Worm (Caenorhabditis elegans) whole organism, L1 larva: ENCODE results near the gene Y46G5A.18.

Experiments used
- C04F5.9 ChIP-seq: sonication (generic microtip); optimal IDR thresholded peaks from 2 replicates; lab custom pipeline; 2016; ENCODE audit warnings: missing genetic modification characterization, missing compliant biosample characterization
- C16A3.4 ChIP-seq: fragments of 150-350 bp; optimal IDR thresholded peaks from 2 replicates; lab custom pipeline; 2014; ENCODE audit warnings: missing biosample characterization, missing genetic modification characterization
- Y116A8C.19 ChIP-seq: sonication (generic microtip); optimal IDR thresholded peaks from 2 replicates; lab custom pipeline; 2016; ENCODE audit warnings: missing compliant biosample characterization, missing genetic modification characterization, borderline replicate concordance
- aha-1 ChIP-seq: fragments of 150-350 bp; optimal IDR thresholded peaks from 2 replicates; lab custom pipeline; 2014; ENCODE audit warnings: missing biosample characterization, missing genetic modification characterization
- alr-1 ChIP-seq: fragments of 200-800 bp; sonication (Bioruptor generic); optimal IDR thresholded peaks from 2 replicates; lab custom pipeline; 2018; ENCODE audit warnings: borderline replicate concordance, mild to moderate bottlenecking, missing genetic modification characterization, missing compliant biosample characterization
- ama-1 ChIP-seq: fragments of 150-350 bp; optimal IDR thresholded peaks from 2 replicates; lab custom pipeline; 2014
- blmp-1 ChIP-seq: fragments of 150-350 bp; optimal IDR thresholded peaks from 2 replicates; lab custom pipeline; 2014; ENCODE audit warnings: missing biosample characterization, missing genetic modification characterization
- ceh-63 ChIP-seq: fragments of 200-800 bp; sonication (Bioruptor generic); optimal IDR thresholded peaks from 2 replicates; lab custom pipeline; 2018; ENCODE audit warnings: mild to moderate bottlenecking, missing genetic modification characterization, missing compliant biosample characterization
- ceh-90 ChIP-seq: sonication (generic microtip); optimal IDR thresholded peaks from 2 replicates; lab custom pipeline; 2016; ENCODE audit warnings: missing genetic modification characterization, missing compliant biosample characterization
- ces-1 ChIP-seq: fragments of 150-350 bp; optimal IDR thresholded peaks from 2 replicates; lab custom pipeline; 2014; ENCODE audit warnings: missing biosample characterization, missing genetic modification reagents, missing genetic modification characterization
- dpl-1 ChIP-seq, 3 experiments: fragments of 150-350 bp in 2 of 3; sonication (generic microtip) in 1 of 3; optimal IDR thresholded peaks; 2 replicates each; lab custom pipeline; 2014 to 2017; ENCODE audit warnings: missing biosample characterization in 3 of 3, missing genetic modification characterization in 3 of 3, missing genetic modification reagents in 3 of 3
- dsc-1 ChIP-seq: sonication (generic microtip); optimal IDR thresholded peaks from 2 replicates; lab custom pipeline; 2016; ENCODE audit warnings: mild to moderate bottlenecking, missing genetic modification characterization, missing compliant biosample characterization
- egl-13 ChIP-seq: sonication (generic microtip); optimal IDR thresholded peaks from 2 replicates; lab custom pipeline; 2016; ENCODE audit warnings: missing genotype, missing genetic modification reagents, missing genetic modification characterization, missing compliant biosample characterization
- egl-27 ChIP-seq, 2 experiments: fragments of 150-350 bp in 1 of 2; sonication (generic microtip); optimal IDR thresholded peaks; 3 replicates each; lab custom pipeline; 2017 to 2018; ENCODE audit warnings: missing biosample characterization in 2 of 2, missing genetic modification characterization in 2 of 2, missing genetic modification reagents in 2 of 2
- elt-2 ChIP-seq: sonication (generic microtip); optimal IDR thresholded peaks from 2 replicates; lab custom pipeline; 2016; ENCODE audit warnings: missing genetic modification characterization, mild to moderate bottlenecking, inconsistent platforms, missing compliant biosample characterization, missing genetic modification reagents
- fkh-8 ChIP-seq: sonication (generic microtip); optimal IDR thresholded peaks from 2 replicates; lab custom pipeline; 2016; ENCODE audit warnings: mild to moderate bottlenecking, missing genetic modification characterization, missing compliant biosample characterization
- fos-1 ChIP-seq: fragments of 150-350 bp; optimal IDR thresholded peaks from 2 replicates; lab custom pipeline; 2014; ENCODE audit warnings: missing biosample characterization, missing genetic modification characterization
- grh-1 ChIP-seq: fragments of 200-800 bp; sonication (Bioruptor generic); IDR thresholded peaks from 2 replicates; pipeline ENCODE4 v1.3.6; 2022; ENCODE audit warnings: missing genetic modification reagents, missing genetic modification characterization, missing compliant biosample characterization
- hlh-17 ChIP-seq: fragments of 200-800 bp; sonication (Bioruptor generic); optimal IDR thresholded peaks from 2 replicates; lab custom pipeline; 2018; ENCODE audit warnings: missing genetic modification characterization, mild to moderate bottlenecking, missing compliant biosample characterization, moderate library complexity, borderline replicate concordance
- hlh-4 ChIP-seq: sonication (generic microtip); optimal IDR thresholded peaks from 2 replicates; lab custom pipeline; 2016; ENCODE audit warnings: mild to moderate bottlenecking, missing genetic modification characterization, missing compliant biosample characterization
- hpl-2 ChIP-seq: fragments of 150-350 bp; optimal IDR thresholded peaks from 2 replicates; lab custom pipeline; 2014; ENCODE audit warnings: missing biosample characterization, missing genetic modification reagents, missing genetic modification characterization
- irx-1 ChIP-seq: sonication (generic microtip); optimal IDR thresholded peaks from 2 replicates; lab custom pipeline; 2016; ENCODE audit warnings: missing genetic modification characterization, missing compliant biosample characterization
- isw-1 ChIP-seq: fragments of 200-800 bp; sonication (Bioruptor generic); IDR thresholded peaks from 2 replicates; pipeline ENCODE4 v1.3.6; 2022; ENCODE audit warnings: missing genetic modification characterization, missing compliant biosample characterization
- jun-1 ChIP-seq: fragments of 150-350 bp; optimal IDR thresholded peaks from 2 replicates; lab custom pipeline; 2014; ENCODE audit warnings: missing biosample characterization, missing genetic modification reagents, missing genetic modification characterization
- lin-13 ChIP-seq: fragments of 150-350 bp; optimal IDR thresholded peaks from 2 replicates; lab custom pipeline; 2014; ENCODE audit warnings: missing biosample characterization, missing genetic modification reagents, missing genetic modification characterization
- lin-14 ChIP-seq: fragments of 200-800 bp; sonication (Bioruptor generic); optimal IDR thresholded peaks from 2 replicates; lab custom pipeline; 2018; ENCODE audit warnings: mild to moderate bottlenecking, missing genetic modification characterization, moderate library complexity, missing compliant biosample characterization
- lin-15B ChIP-seq: fragments of 150-350 bp; sonication (generic microtip); optimal IDR thresholded peaks from 3 replicates; lab custom pipeline; 2014; ENCODE audit warnings: missing biosample characterization, missing genetic modification characterization
- lin-35 ChIP-seq, 2 experiments: fragments of 150-350 bp; optimal IDR thresholded peaks; 2 replicates each; lab custom pipeline; 2014; ENCODE audit warnings: missing biosample characterization in 2 of 2, missing genetic modification characterization in 2 of 2, missing genetic modification reagents in 2 of 2
- lsy-2 ChIP-seq, 2 experiments: fragments of 150-350 bp; optimal IDR thresholded peaks; 2 replicates each; lab custom pipeline; 2014; ENCODE audit warnings: missing biosample characterization in 2 of 2, missing genetic modification characterization in 2 of 2
- mab-9 ChIP-seq: fragments of 200-800 bp; sonication (Bioruptor generic); IDR thresholded peaks from 2 replicates; pipeline ENCODE4 v1.3.6; 2022; ENCODE audit warnings: missing genetic modification reagents, missing genetic modification characterization, missing compliant biosample characterization
- mdl-1 ChIP-seq, 2 experiments: fragments of 150-350 bp; optimal IDR thresholded peaks; 2 replicates each; lab custom pipeline; 2014 to 2017; ENCODE audit warnings: missing biosample characterization in 2 of 2, missing genetic modification characterization in 2 of 2, inconsistent platforms in 1 of 2
- mef-2 ChIP-seq: fragments of 150-350 bp; optimal IDR thresholded peaks from 2 replicates; lab custom pipeline; 2014; ENCODE audit warnings: missing biosample characterization, missing genetic modification characterization
- mep-1 ChIP-seq: fragments of 150-350 bp; optimal IDR thresholded peaks from 2 replicates; lab custom pipeline; 2014; ENCODE audit warnings: missing biosample characterization, missing genetic modification characterization
- nhr-11 ChIP-seq: fragments of 150-350 bp; optimal IDR thresholded peaks from 2 replicates; lab custom pipeline; 2014; ENCODE audit warnings: missing biosample characterization, missing genetic modification characterization
- nhr-12 ChIP-seq: sonication (generic microtip); optimal IDR thresholded peaks from 2 replicates; lab custom pipeline; 2017; ENCODE audit warnings: missing biosample characterization, missing genetic modification characterization
- nhr-237 ChIP-seq: fragments of 150-350 bp; optimal IDR thresholded peaks from 2 replicates; lab custom pipeline; 2014; ENCODE audit warnings: missing biosample characterization, missing genetic modification characterization
- nhr-28 ChIP-seq: fragments of 150-350 bp; optimal IDR thresholded peaks from 2 replicates; lab custom pipeline; 2014; ENCODE audit warnings: missing biosample characterization, missing genetic modification characterization
- nhr-77 ChIP-seq: fragments of 150-350 bp; optimal IDR thresholded peaks from 2 replicates; lab custom pipeline; 2014; ENCODE audit warnings: missing biosample characterization, missing genetic modification characterization
- nhr-84 ChIP-seq: sonication (generic microtip); optimal IDR thresholded peaks from 2 replicates; lab custom pipeline; 2017; ENCODE audit warnings: missing biosample characterization, missing genetic modification characterization
- pax-3 ChIP-seq: fragments of 200-800 bp; sonication (Bioruptor generic); optimal IDR thresholded peaks from 2 replicates; lab custom pipeline; 2018; ENCODE audit warnings: mild to moderate bottlenecking, missing genetic modification characterization, moderate library complexity, missing compliant biosample characterization
- rnt-1 ChIP-seq: sonication (generic microtip); optimal IDR thresholded peaks from 2 replicates; lab custom pipeline; 2016; ENCODE audit warnings: mild to moderate bottlenecking, missing genetic modification characterization, moderate library complexity, missing compliant biosample characterization
- skn-1 ChIP-seq: fragments of 150-350 bp; optimal IDR thresholded peaks from 2 replicates; lab custom pipeline; 2014; ENCODE audit warnings: missing biosample characterization, missing genetic modification characterization
- snpc-4 ChIP-seq: fragments of 150-350 bp; optimal IDR thresholded peaks from 2 replicates; lab custom pipeline; 2014; ENCODE audit warnings: missing biosample characterization, missing genetic modification characterization
- sox-4 ChIP-seq: sonication (generic microtip); optimal IDR thresholded peaks from 2 replicates; lab custom pipeline; 2016; ENCODE audit warnings: missing genetic modification characterization, missing compliant biosample characterization
- sptf-1 ChIP-seq: fragments of 150-350 bp; optimal IDR thresholded peaks from 2 replicates; lab custom pipeline; 2014; ENCODE audit warnings: missing biosample characterization, missing genetic modification characterization
- sup-37 ChIP-seq: fragments of 200-800 bp; sonication (Bioruptor generic); optimal IDR thresholded peaks from 2 replicates; lab custom pipeline; 2018; ENCODE audit warnings: mild to moderate bottlenecking, missing genetic modification characterization, missing compliant biosample characterization
- swsn-7 ChIP-seq: sonication (generic microtip); optimal IDR thresholded peaks from 2 replicates; lab custom pipeline; 2016; ENCODE audit warnings: missing genetic modification characterization, missing compliant biosample characterization
- tbx-2 ChIP-seq: sonication (generic microtip); optimal IDR thresholded peaks from 2 replicates; lab custom pipeline; 2016; ENCODE audit warnings: missing genetic modification characterization, missing compliant biosample characterization
- unc-130 ChIP-seq: fragments of 150-350 bp; optimal IDR thresholded peaks from 2 replicates; lab custom pipeline; 2017; ENCODE audit warnings: missing biosample characterization, missing genetic modification characterization, inconsistent platforms
- unc-30 ChIP-seq: sonication (generic microtip); optimal IDR thresholded peaks from 2 replicates; lab custom pipeline; 2017; ENCODE audit warnings: missing biosample characterization, missing genetic modification characterization
- unc-62 ChIP-seq: fragments of 150-350 bp; optimal IDR thresholded peaks from 2 replicates; lab custom pipeline; 2014; ENCODE audit warnings: missing biosample characterization, missing genetic modification reagents, missing genetic modification characterization
- unc-98 ChIP-seq: fragments of 200-800 bp; sonication (Bioruptor generic); IDR thresholded peaks from 2 replicates; pipeline ENCODE4 v1.3.6; 2022; ENCODE audit warnings: missing genetic modification characterization, missing compliant biosample characterization
- zag-1 ChIP-seq: fragments of 150-350 bp; optimal IDR thresholded peaks from 2 replicates; lab custom pipeline; 2014; ENCODE audit warnings: missing biosample characterization, missing genetic modification characterization
- ztf-11 ChIP-seq, 2 experiments: sonication (generic microtip); optimal IDR thresholded peaks; 2 replicates each; lab custom pipeline; 2016 to 2017; ENCODE audit warnings: missing genetic modification characterization in 2 of 2, missing biosample characterization in 1 of 2, missing compliant biosample characterization in 1 of 2

Gene Y46G5A.18

ce11 chrII:12768167-12768712 is 36.8 kb downstream of the Y46G5A.18 start, which contains the start of the genes vps-2 and tiar-2 (continued):
- TF ChIP-seq ama-1 (lab: Kevin White, UChicago) (no peak), swsn-7 (tag; lab: Kevin White, UChicago) (peak; percentile 75), lsy-2 (tag; optimal IDR thresholded peaks at IDR 0.05; lab: Kevin White, UChicago) (peak; percentile 78 to 81), nhr-12 (tag; lab: Kevin White, UChicago) (no peak), skn-1 (tag; lab: Kevin White, UChicago) (peak; percentile 74), tbx-2 (tag; lab: Kevin White, UChicago) (peak; percentile 58), irx-1 (tag; lab: Kevin White, UChicago) (peak; percentile 67), unc-130 (tag; lab: Kevin White, UChicago) (no peak), pax-3 (tag; lab: Kevin White, UChicago) (peak; percentile 59), sup-37 (GFP tag; lab: Kevin White, UChicago) (no peak), ceh-63 (no peak), lin-14 (peak; percentile 93), unc-62 (no peak), elt-2 (tag; lab: Kevin White, UChicago) (peak; percentile 73), unc-98 (GFP tag; lab: Robert Waterston, UW) (no peak), ztf-11 (tag; optimal IDR thresholded peaks at IDR 0.05; lab: Kevin White, UChicago) (no peak), dpl-1 (GFP tag; optimal IDR thresholded peaks at IDR 0.05; lab: Kevin White, UChicago) (peak; percentile 58 to 72 (median 58)), hlh-17 (GFP tag; lab: Kevin White, UChicago) (no peak), ceh-90 (tag; lab: Kevin White, UChicago) (peak; percentile 31), grh-1 (GFP tag; lab: Robert Waterston, UW) (no peak), mdl-1 (tag; optimal IDR thresholded peaks at IDR 0.05; lab: Kevin White, UChicago) (no peak), egl-27 (tag; optimal IDR thresholded peaks at IDR 0.05; lab: Kevin White, UChicago) (no peak), alr-1 (no peak), fos-1 (tag; lab: Kevin White, UChicago) (peak; percentile 87), hlh-4 (tag; lab: Kevin White, UChicago) (no peak), C04F5.9 (tag; lab: Kevin White, UChicago) (peak; percentile 24), fkh-8 (tag; lab: Kevin White, UChicago) (peak; percentile 87), aha-1 (tag; lab: Kevin White, UChicago) (no peak), lin-35 (GFP tag; optimal IDR thresholded peaks at IDR 0.05; lab: Kevin White, UChicago) (peak; percentile 59 to 73), rnt-1 (tag; lab: Kevin White, UChicago) (no peak), nhr-237 (tag; lab: Kevin White, UChicago) (no peak), C16A3.4 (tag; lab: Kevin White, UChicago) (peak; percentile 62), isw-1 (GFP tag; lab: Robert Waterston, UW) (peak; percentile 67), snpc-4 (tag; lab: Kevin White, UChicago) (peak; percentile 61), nhr-77 (no peak), sptf-1 (tag; lab: Kevin White, UChicago) (no peak), lin-15B (tag; lab: Kevin White, UChicago) (peak; percentile 77), ces-1 (no peak), nhr-28 (no peak), nhr-11 (tag; lab: Kevin White, UChicago) (no peak), mef-2 (no peak), sox-4 (tag; lab: Kevin White, UChicago) (peak; percentile 18), jun-1 (peak; percentile 48), nhr-84 (no peak), blmp-1 (tag; lab: Kevin White, UChicago) (peak; percentile 23), mep-1 (tag; lab: Kevin White, UChicago) (peak; percentile 85), lin-13 (GFP tag; lab: Kevin White, UChicago) (no peak), zag-1 (no peak), hpl-2 (no peak), egl-13 (peak; percentile 73), mab-9 (GFP tag; lab: Robert Waterston, UW) (no peak), Y116A8C.19 (tag; lab: Kevin White, UChicago) (no peak), unc-30 (no peak), dsc-1 (tag; lab: Kevin White, UChicago) (peak; percentile 67)
